Worm (Caenorhabditis elegans): ENCODE results near the gene srh-308.

Gene srh-308

ce11 chrV:14012002-14012554 is 5.3 kb downstream of the srh-308 start, which contains the start of the genes ddx-17 and aip-1 (continued):
- TF ChIP-seq C08G9.2 (tag; optimal IDR thresholded peaks at IDR 0.05), result no peak
- no peak for TF ChIP-seq sdc-2 (tag; optimal IDR thresholded peaks at IDR 0.05)
- no peak for TF ChIP-seq nhr-232 (tag; optimal IDR thresholded peaks at IDR 0.05)
- TF ChIP-seq ceh-22 (tag; optimal IDR thresholded peaks at IDR 0.05), result no peak
- TF ChIP-seq elt-4 (tag; optimal IDR thresholded peaks at IDR 0.05), result no peak
- TF ChIP-seq ttx-3 (tag; optimal IDR thresholded peaks at IDR 0.05), result no peak
- TF ChIP-seq C38D4.7 (GFP tag; optimal IDR thresholded peaks at IDR 0.05), result no peak
- no peak for TF ChIP-seq pha-4 (tag; optimal IDR thresholded peaks at IDR 0.05)
- TF ChIP-seq ceh-30 (tag; optimal IDR thresholded peaks at IDR 0.05), result peak; percentile 26
- no peak for TF ChIP-seq unc-86 (tag; optimal IDR thresholded peaks at IDR 0.05)
- no peak for TF ChIP-seq ama-1 (optimal IDR thresholded peaks at IDR 0.05)
- TF ChIP-seq Y22D7AL.16 (tag; optimal IDR thresholded peaks at IDR 0.05), result no peak
- peak; percentile 32 for TF ChIP-seq nfya-1 (tag; optimal IDR thresholded peaks at IDR 0.05)
- no peak for TF ChIP-seq hlh-6 (tag; optimal IDR thresholded peaks at IDR 0.05)
- no peak for TF ChIP-seq fkh-6 (tag; optimal IDR thresholded peaks at IDR 0.05)
- no peak for TF ChIP-seq unc-3 (GFP tag; conservative IDR thresholded peaks at IDR 0.05)
- TF ChIP-seq unc-3 (tag; optimal IDR thresholded peaks at IDR 0.05), result no peak
- peak; percentile 10 for TF ChIP-seq ceh-48 (tag; optimal IDR thresholded peaks at IDR 0.05)

- TF ChIP-seq gmeb-2 (tag; optimal IDR thresholded peaks at IDR 0.05), result no peak
- no peak for TF ChIP-seq elt-4 (tag; optimal IDR thresholded peaks at IDR 0.05)
Observed at ce11 chrV:14011427-14011826, 5.9 kb downstream of the srh-308 start.

ce11 chrV:14010021-14010420 is 7.4 kb downstream of the srh-308 start:
- no peak for TF ChIP-seq pha-2 (tag; optimal IDR thresholded peaks at IDR 0.05)
- TF ChIP-seq ceh-22 (tag; optimal IDR thresholded peaks at IDR 0.05), result no peak
- TF ChIP-seq elt-2 (tag; optimal IDR thresholded peaks at IDR 0.05), result no peak
- no peak for TF ChIP-seq unc-42 (tag; optimal IDR thresholded peaks at IDR 0.05)
- no peak for TF ChIP-seq ttx-3 (tag; optimal IDR thresholded peaks at IDR 0.05)
- TF ChIP-seq nhr-11 (tag; optimal IDR thresholded peaks at IDR 0.05), result no peak
- no peak for TF ChIP-seq fax-1 (tag; optimal IDR thresholded peaks at IDR 0.05)
- no peak for TF ChIP-seq tbx-7 (tag; optimal IDR thresholded peaks at IDR 0.05)
- no peak for TF ChIP-seq ztf-16 (tag; optimal IDR thresholded peaks at IDR 0.05)
- TF ChIP-seq ceh-14 (tag; optimal IDR thresholded peaks at IDR 0.05), result no peak
- no peak for TF ChIP-seq ceh-31 (tag; optimal IDR thresholded peaks at IDR 0.05)
- TF ChIP-seq sox-4 (tag; optimal IDR thresholded peaks at IDR 0.05), result no peak

ce11 chrV:14008353-14008859 is 9.0 kb downstream of the srh-308 start:
- TF ChIP-seq hlh-13 (GFP tag; optimal IDR thresholded peaks at IDR 0.05), result no peak
- TF ChIP-seq Y22D7AL.16 (tag; optimal IDR thresholded peaks at IDR 0.05), result no peak
- no peak for TF ChIP-seq gmeb-2 (tag; optimal IDR thresholded peaks at IDR 0.05)
- TF ChIP-seq madf-2 (tag; optimal IDR thresholded peaks at IDR 0.05), result no peak
- no peak for TF ChIP-seq lin-11 (tag; optimal IDR thresholded peaks at IDR 0.05)
- no peak for TF ChIP-seq fkh-10 (GFP tag; optimal IDR thresholded peaks at IDR 0.05)
- no peak for TF ChIP-seq ttx-3 (tag; optimal IDR thresholded peaks at IDR 0.05)
- no peak for TF ChIP-seq ceh-9 (tag; optimal IDR thresholded peaks at IDR 0.05)
- no peak for TF ChIP-seq ceh-14 (tag; optimal IDR thresholded peaks at IDR 0.05)
- no peak for TF ChIP-seq pag-3 (tag; optimal IDR thresholded peaks at IDR 0.05; ENCODE audit: borderline replicate concordance)
- no peak for TF ChIP-seq npax-4 (tag; optimal IDR thresholded peaks at IDR 0.05)
- TF ChIP-seq ceh-24 (tag; optimal IDR thresholded peaks at IDR 0.05), result no peak
- no peak for TF ChIP-seq ets-4 (tag; optimal IDR thresholded peaks at IDR 0.05)
- TF ChIP-seq ceh-18 (tag; optimal IDR thresholded peaks at IDR 0.05), result no peak
- no peak for TF ChIP-seq C38D4.7 (GFP tag; optimal IDR thresholded peaks at IDR 0.05)
- no peak for TF ChIP-seq rnt-1 (tag; optimal IDR thresholded peaks at IDR 0.05)
- TF ChIP-seq nfya-1 (tag; optimal IDR thresholded peaks at IDR 0.05), result no peak
- TF ChIP-seq K09A11.1 (tag; optimal IDR thresholded peaks at IDR 0.05; ENCODE audit: insufficient read depth), result no peak
- TF ChIP-seq mec-3 (tag; optimal IDR thresholded peaks at IDR 0.05; ENCODE audit: borderline replicate concordance), result no peak
